Fruit fly (Drosophila melanogaster): ENCODE measurements around the gene Shaw.

- no peak for TF ChIP-seq pan (optimal IDR thresholded peaks at IDR 0.05)
- TF ChIP-seq CG8478 (optimal IDR thresholded peaks at IDR 0.05), result no peak
- no peak for TF ChIP-seq Dll (optimal IDR thresholded peaks at IDR 0.05)
- TF ChIP-seq psq (optimal IDR thresholded peaks at IDR 0.05), result no peak
These were observed 12.5 kb upstream of the Shaw start, which contains the start of gene CG31778 for dm6 chr2L:3705438-3705921.

All from whole organism.